Worm (Caenorhabditis elegans): ENCODE measurements around the gene col-121.

col-121 gene

DNA sequence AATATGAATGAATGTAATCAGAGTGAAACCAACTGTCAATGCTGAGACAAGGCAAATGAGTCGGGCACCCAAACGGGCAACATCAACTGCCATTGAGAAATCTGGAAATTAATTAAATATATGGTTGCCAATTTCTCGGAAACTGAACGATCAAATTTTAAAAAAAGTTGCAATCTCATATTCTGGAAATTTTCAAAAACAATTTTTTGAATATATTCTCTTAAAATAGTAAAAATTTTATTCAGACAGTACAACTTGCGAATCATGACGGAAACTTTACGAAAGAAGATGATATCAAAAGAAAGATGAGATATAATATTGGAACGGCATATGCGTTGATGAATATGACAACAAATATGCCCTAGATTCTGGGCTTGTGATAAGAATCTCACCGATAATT, at the start of gene col-121:
TSS of gene col-121 (minus strand) at position 101 of the 400 bp plus-strand sequence.
- TF ChIP-seq Y75B8A.6 (GFP tag; IDR thresholded peaks at IDR 0.05) = no peak
- no peak for TF ChIP-seq F26F4.8 (GFP tag; conservative IDR thresholded peaks at IDR 0.05)
- no peak for TF ChIP-seq skn-1 (tag; optimal IDR thresholded peaks at IDR 0.05)
- TF ChIP-seq daf-19 (GFP tag; conservative IDR thresholded peaks at IDR 0.05) = no peak
- no peak for TF ChIP-seq nhr-76 (tag; optimal IDR thresholded peaks at IDR 0.05)
- TF ChIP-seq mxl-2 (GFP tag; conservative IDR thresholded peaks at IDR 0.05) = no peak
- no peak for TF ChIP-seq pha-4 (GFP tag; IDR thresholded peaks at IDR 0.05)
- TF ChIP-seq pha-4 (tag; optimal IDR thresholded peaks at IDR 0.05) = no peak
- TF ChIP-seq nhr-28 (tag; optimal IDR thresholded peaks at IDR 0.05) = no peak
- TF ChIP-seq mep-1 (tag; optimal IDR thresholded peaks at IDR 0.05) = no peak
- TF ChIP-seq lsy-2 (tag; optimal IDR thresholded peaks at IDR 0.05) = no peak
- no peak for TF ChIP-seq dmd-9 (GFP tag; IDR thresholded peaks at IDR 0.05)
- TF ChIP-seq nhr-10 (tag; optimal IDR thresholded peaks at IDR 0.05) = no peak

DNA sequence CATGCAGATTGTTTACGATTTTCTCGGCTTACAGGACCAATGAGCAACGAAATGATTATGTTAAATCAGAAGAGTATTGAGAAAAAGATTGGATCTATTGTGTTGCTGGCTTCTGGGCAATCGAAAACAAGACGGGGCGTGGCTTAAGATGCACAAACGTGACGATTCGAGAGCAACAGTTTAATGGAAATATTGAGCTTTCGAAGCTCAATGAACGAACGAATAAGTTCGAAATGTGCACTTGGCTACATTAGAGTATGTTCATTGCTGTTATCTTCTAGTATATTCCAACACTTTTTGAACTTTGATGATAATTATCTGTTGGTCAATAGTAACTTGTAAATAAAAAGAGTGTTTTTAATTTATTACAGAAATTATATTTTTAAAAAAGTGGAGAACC, 49.4 kb upstream of the col-121 start, which contains the start of gene hsp-12.3:
TSS of gene hsp-12.3 (minus strand) at position 101 of the 400 bp plus-strand sequence.
- peak in 1 of 2 experiments; percentile 1 for TF ChIP-seq hif-1 (tag; optimal IDR thresholded peaks at IDR 0.05)
- no peak for TF ChIP-seq tag-97 (GFP tag; IDR thresholded peaks at IDR 0.05)

DNA sequence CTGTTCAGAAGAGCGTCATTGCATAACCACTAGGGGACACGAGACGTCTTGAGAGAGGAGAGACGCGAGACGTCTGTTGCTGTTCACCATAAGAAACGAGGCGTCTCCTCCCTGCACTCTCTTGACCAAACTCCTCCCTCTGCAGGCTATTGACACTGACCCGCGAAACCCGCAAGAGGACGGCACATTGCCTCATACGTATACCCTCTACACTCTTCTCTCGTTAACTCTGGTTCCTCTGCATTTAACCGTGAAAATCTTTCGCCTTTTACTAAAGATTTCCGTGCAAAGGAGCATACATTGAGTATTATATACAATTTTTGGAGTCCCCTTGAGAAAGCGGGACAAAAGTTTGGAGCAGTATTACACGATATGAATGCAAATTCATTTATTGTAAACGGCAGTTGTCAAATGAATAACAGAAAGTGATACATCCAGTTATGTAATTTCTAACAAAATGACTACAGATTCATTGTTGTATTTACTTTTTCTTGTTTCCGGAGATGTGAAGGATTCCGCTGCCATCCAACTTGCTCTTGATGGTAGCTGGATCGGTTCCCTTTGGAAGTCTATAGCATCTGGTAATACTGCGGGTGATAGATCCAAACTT, 48.5 kb upstream of the col-121 start:
- TF ChIP-seq lin-39 (tag; optimal IDR thresholded peaks at IDR 0.05) (no peak), mdt-29 (GFP tag; IDR thresholded peaks at IDR 0.05) (peak; percentile 67; the same call in 1 of the 2 replicates), nhr-237 (tag; optimal IDR thresholded peaks at IDR 0.05) (peak; percentile 52), cey-2 (tag; optimal IDR thresholded peaks at IDR 0.05; ENCODE audit: borderline replicate concordance, insufficient read depth) (no peak), F44E2.7 (GFP tag; IDR thresholded peaks at IDR 0.05) (no peak), vab-7 (GFP tag; IDR thresholded peaks at IDR 0.05) (no peak; the same call in 1 of the 2 replicates), madf-9 (GFP tag; conservative IDR thresholded peaks at IDR 0.05) (peak; percentile 46; the same call in 1 of the 2 replicates), daf-19 (GFP tag; conservative IDR thresholded peaks at IDR 0.05) (peak; percentile 72; the same call in 1 of the 2 replicates), aha-1 (tag) (peak; percentile 91), nhr-6 (tag; optimal IDR thresholded peaks at IDR 0.05) (peak; percentile 80), duxl-1 (tag; optimal IDR thresholded peaks at IDR 0.05; ENCODE audit: poor library complexity) (peak; percentile 84), lin-13 (GFP tag; optimal IDR thresholded peaks at IDR 0.05) (peak; percentile 91), zag-1 (tag; optimal IDR thresholded peaks at IDR 0.05) (peak; percentile 37), zfp-3 (GFP tag; conservative IDR thresholded peaks at IDR 0.05) (peak; percentile 86), set-16 (GFP tag; IDR thresholded peaks at IDR 0.05) (no peak; the same call in 1 of the 2 replicates), daf-8 (GFP tag; IDR thresholded peaks at IDR 0.05) (no peak), ztf-7 (tag; optimal IDR thresholded peaks at IDR 0.05) (peak; percentile 63), dve-1 (tag; optimal IDR thresholded peaks at IDR 0.05; ENCODE audit: insufficient read depth) (peak; percentile 97), F37D6.2 (tag; optimal IDR thresholded peaks at IDR 0.05) (peak; percentile 81), pqm-1 (tag; optimal IDR thresholded peaks at IDR 0.05) (no peak), tra-1 (GFP tag; IDR thresholded peaks at IDR 0.05) (peak; percentile 39; the same call in 1 of the 2 replicates), Y105C5A.15 (GFP tag; IDR thresholded peaks at IDR 0.05) (no peak), gei-8 (GFP tag; optimal IDR thresholded peaks at IDR 0.05) (peak; percentile 80), snpc-1.2 (GFP tag; IDR thresholded peaks at IDR 0.05) (peak; percentile 94), lin-38 (GFP tag; IDR thresholded peaks at IDR 0.05) (peak; percentile 86), lin-1 (GFP tag; IDR thresholded peaks at IDR 0.05) (peak; percentile 76), ztf-11 (tag; optimal IDR thresholded peaks at IDR 0.05) (no peak), hlh-11 (tag; optimal IDR thresholded peaks at IDR 0.05) (peak; percentile 92), php-3 (GFP tag; IDR thresholded peaks at IDR 0.05) (peak; percentile 59; the same call in 1 of the 2 replicates), nhr-42 (GFP tag; IDR thresholded peaks at IDR 0.05) (peak; percentile 50; the same call in 1 of the 2 replicates), ces-1 (GFP tag; optimal IDR thresholded peaks at IDR 0.05) (peak; percentile 23), D1046.2 (GFP tag; IDR thresholded peaks at IDR 0.05) (no peak), mdl-1 (tag; optimal IDR thresholded peaks at IDR 0.05) (peak; percentile 72 to 95), spr-1 (tag; optimal IDR thresholded peaks at IDR 0.05) (peak; percentile 81)
